Worm (Caenorhabditis elegans) whole organism, midembryonic: ENCODE data around the gene srsx-29.

Experiments used
- T22C8.4 ChIP-seq: fragments of 200-800 bp; sonication (Bioruptor generic); IDR thresholded peaks from 2 replicates; pipeline ENCODE4 v1.3.6; 2022; ENCODE audit warnings: missing genetic modification characterization, missing compliant biosample characterization
- cog-1 ChIP-seq: sonication (generic microtip); optimal IDR thresholded peaks from 2 replicates; lab custom pipeline; 2016; ENCODE audit warnings: missing genetic modification characterization, missing compliant biosample characterization
- flt-1 ChIP-seq: fragments of 200-800 bp; sonication (Bioruptor generic); IDR thresholded peaks from 2 replicates; pipeline ENCODE4 v1.3.6; 2022; ENCODE audit warnings: missing genetic modification characterization, missing compliant biosample characterization
- klf-2 ChIP-seq: fragments of 200-800 bp; sonication (Bioruptor generic); conservative IDR thresholded peaks from 2 replicates; pipeline ENCODE4 v1.3.6; 2022; ENCODE audit warnings: missing genetic modification reagents, missing genetic modification characterization, missing compliant biosample characterization
- med-1 ChIP-seq: sonication (generic microtip); optimal IDR thresholded peaks from 2 replicates; lab custom pipeline; 2017; ENCODE audit warnings: missing genetic modification characterization, mild to moderate bottlenecking, missing compliant biosample characterization, antibody characterized with exemption, missing genetic modification reagents; ENCODE audit not compliant: insufficient read depth
- ref-1 ChIP-seq: fragments of 200-800 bp; sonication (Bioruptor generic); conservative IDR thresholded peaks from 2 replicates; pipeline ENCODE4 v1.3.6; 2022; ENCODE audit warnings: missing genetic modification reagents, missing genetic modification characterization, missing compliant biosample characterization
- tab-1 ChIP-seq: fragments of 200-800 bp; sonication (Bioruptor generic); IDR thresholded peaks from 2 replicates; pipeline ENCODE4 v1.3.6; 2022; ENCODE audit warnings: missing genetic modification characterization, missing compliant biosample characterization
- ztf-23 ChIP-seq: fragments of 200-800 bp; sonication (Bioruptor generic); IDR thresholded peaks from 2 replicates; pipeline ENCODE4 v1.3.6; 2022; ENCODE audit warnings: missing genetic modification reagents, missing genetic modification characterization, missing compliant biosample characterization
- ztf-29 ChIP-seq: fragments of 200-800 bp; sonication (Bioruptor generic); IDR thresholded peaks from 2 replicates; pipeline ENCODE4 v1.3.6; 2022; ENCODE audit warnings: missing genetic modification reagents, missing genetic modification characterization, missing compliant biosample characterization

srsx-29 gene

ce11 chrV:10154698-10155097 lies at the start of gene srsx-29:
TSS of gene srsx-29 (plus strand) at chrV:10154998.
- TF ChIP-seq T22C8.4 (GFP tag; lab: Robert Waterston, UW) (no peak), cog-1 (tag; lab: Kevin White, UChicago) (no peak), ztf-23 (GFP tag; lab: Robert Waterston, UW) (no peak), ref-1 (GFP tag; lab: Robert Waterston, UW) (no peak), klf-2 (no peak), tab-1 (GFP tag; lab: Robert Waterston, UW) (no peak), med-1 (GFP tag; lab: Kevin White, UChicago) (no peak), ztf-29 (GFP tag; lab: Robert Waterston, UW) (no peak), flt-1 (GFP tag; lab: Robert Waterston, UW) (no peak)

- TF ChIP-seq flt-1 (GFP tag; lab: Robert Waterston, UW), result no peak
These were observed 49.4 kb upstream of the srsx-29 start, which contains the start of gene C08B6.2 for ce11 chrV:10105412-10105811. TSS of gene C08B6.2 (plus strand) at chrV:10105712.

- no peak for TF ChIP-seq ref-1 (GFP tag; lab: Robert Waterston, UW)
- no peak for TF ChIP-seq klf-2
- TF ChIP-seq ztf-23 (GFP tag; lab: Robert Waterston, UW), result no peak
- no peak for TF ChIP-seq med-1 (GFP tag; lab: Kevin White, UChicago)
- TF ChIP-seq flt-1 (GFP tag; lab: Robert Waterston, UW), result no peak
- TF ChIP-seq cog-1 (tag; lab: Kevin White, UChicago), result no peak
- no peak for TF ChIP-seq ztf-29 (GFP tag; lab: Robert Waterston, UW)
- no peak for TF ChIP-seq tab-1 (GFP tag; lab: Robert Waterston, UW)
- TF ChIP-seq T22C8.4 (GFP tag; lab: Robert Waterston, UW), result no peak
These were observed 47.5 kb upstream of the srsx-29 start, which contains the start of gene C08B6.11 for ce11 chrV:10107309-10107708. TSS of gene C08B6.11 (plus strand) at chrV:10107609.

ce11 chrV:10111129-10111528 lies 43.7 kb upstream of the srsx-29 start:
- no peak for TF ChIP-seq ref-1 (GFP tag; lab: Robert Waterston, UW)
- no peak for TF ChIP-seq med-1 (GFP tag; lab: Kevin White, UChicago)
- TF ChIP-seq tab-1 (GFP tag; lab: Robert Waterston, UW), result no peak
- TF ChIP-seq cog-1 (tag; lab: Kevin White, UChicago), result no peak
- no peak for TF ChIP-seq ztf-23 (GFP tag; lab: Robert Waterston, UW)
- TF ChIP-seq T22C8.4 (GFP tag; lab: Robert Waterston, UW), result no peak
- no peak for TF ChIP-seq flt-1 (GFP tag; lab: Robert Waterston, UW)
- TF ChIP-seq ztf-29 (GFP tag; lab: Robert Waterston, UW), result no peak
- TF ChIP-seq klf-2, result no peak

- no peak for TF ChIP-seq ztf-29 (GFP tag; lab: Robert Waterston, UW)
- TF ChIP-seq flt-1 (GFP tag; lab: Robert Waterston, UW), result no peak
- TF ChIP-seq klf-2, result no peak
- no peak for TF ChIP-seq ztf-23 (GFP tag; lab: Robert Waterston, UW)
- TF ChIP-seq tab-1 (GFP tag; lab: Robert Waterston, UW), result no peak
- no peak for TF ChIP-seq T22C8.4 (GFP tag; lab: Robert Waterston, UW)
- TF ChIP-seq ref-1 (GFP tag; lab: Robert Waterston, UW), result no peak
- TF ChIP-seq cog-1 (tag; lab: Kevin White, UChicago), result no peak
- TF ChIP-seq med-1 (GFP tag; lab: Kevin White, UChicago), result no peak
These were observed 42.6 kb upstream of the srsx-29 start, which contains the start of gene C08B6.3 for ce11 chrV:10112187-10112586. TSS of gene C08B6.3 (minus strand) at chrV:10112287.

ce11 chrV:10114329-10114728 lies 40.5 kb upstream of the srsx-29 start, which contains the start of gene cht-5:
TSS of gene cht-5 (plus strand) at chrV:10114629.
- TF ChIP-seq T22C8.4 (GFP tag; lab: Robert Waterston, UW), result no peak
- TF ChIP-seq flt-1 (GFP tag; lab: Robert Waterston, UW), result no peak
- no peak for TF ChIP-seq med-1 (GFP tag; lab: Kevin White, UChicago)
- TF ChIP-seq cog-1 (tag; lab: Kevin White, UChicago), result no peak
- no peak for TF ChIP-seq ztf-29 (GFP tag; lab: Robert Waterston, UW)
- TF ChIP-seq ztf-23 (GFP tag; lab: Robert Waterston, UW), result no peak
- no peak for TF ChIP-seq ref-1 (GFP tag; lab: Robert Waterston, UW)
- TF ChIP-seq tab-1 (GFP tag; lab: Robert Waterston, UW), result no peak

- TF ChIP-seq T22C8.4 (GFP tag; lab: Robert Waterston, UW) (no peak), tab-1 (GFP tag; lab: Robert Waterston, UW) (no peak), flt-1 (GFP tag; lab: Robert Waterston, UW) (no peak), ztf-29 (GFP tag; lab: Robert Waterston, UW) (no peak), ref-1 (GFP tag; lab: Robert Waterston, UW) (no peak), klf-2 (no peak), ztf-23 (GFP tag; lab: Robert Waterston, UW) (no peak), med-1 (GFP tag; lab: Kevin White, UChicago) (no peak), cog-1 (tag; lab: Kevin White, UChicago) (no peak)
These were observed 37.3 kb upstream of the srsx-29 start, which contains the start of gene C08B6.5 for ce11 chrV:10117465-10117864. TSS of gene C08B6.5 (plus strand) at chrV:10117765.

- no peak for TF ChIP-seq ztf-23 (GFP tag; lab: Robert Waterston, UW)
- no peak for TF ChIP-seq ref-1 (GFP tag; lab: Robert Waterston, UW)
- TF ChIP-seq klf-2, result no peak
- TF ChIP-seq med-1 (GFP tag; lab: Kevin White, UChicago), result no peak
- TF ChIP-seq T22C8.4 (GFP tag; lab: Robert Waterston, UW), result no peak
- no peak for TF ChIP-seq tab-1 (GFP tag; lab: Robert Waterston, UW)
These were observed 33.9 kb upstream of the srsx-29 start, which contains the start of gene srxa-18 for ce11 chrV:10120898-10121297. TSS of gene srxa-18 (minus strand) at chrV:10120997.

ce11 chrV:10122670-10123069 lies 32.1 kb upstream of the srsx-29 start, which contains the start of gene srxa-19:
TSS of gene srxa-19 (minus strand) at chrV:10122770.
- TF ChIP-seq cog-1 (tag; lab: Kevin White, UChicago) (no peak), T22C8.4 (GFP tag; lab: Robert Waterston, UW) (no peak), ref-1 (GFP tag; lab: Robert Waterston, UW) (no peak), tab-1 (GFP tag; lab: Robert Waterston, UW) (no peak), ztf-29 (GFP tag; lab: Robert Waterston, UW) (no peak), flt-1 (GFP tag; lab: Robert Waterston, UW) (no peak), med-1 (GFP tag; lab: Kevin White, UChicago) (no peak), ztf-23 (GFP tag; lab: Robert Waterston, UW) (no peak)
